Worm (Caenorhabditis elegans): ENCODE results near the gene F53F8.4.

The F53F8.4 gene

DNA sequence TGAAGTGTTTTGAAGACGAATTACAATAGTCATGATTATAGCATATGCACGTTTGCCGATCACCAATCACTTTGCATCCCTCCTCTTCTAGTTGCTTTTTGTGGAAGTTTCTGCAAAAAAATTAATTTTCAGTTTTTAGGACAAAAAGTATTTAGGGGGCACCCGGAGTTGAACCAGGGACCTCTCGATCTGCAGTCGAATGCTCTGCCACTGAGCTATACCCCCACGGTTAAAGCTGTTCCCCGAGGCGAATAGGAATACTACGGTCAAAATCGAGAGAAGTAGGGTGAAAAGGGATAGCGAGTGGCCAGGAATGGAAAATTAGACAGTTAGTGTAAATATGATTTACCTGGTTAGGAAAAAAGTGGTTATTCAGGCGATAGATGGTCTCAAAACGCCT, 2.5 kb upstream of the F53F8.4 start (continued):
- TF ChIP-seq F49E8.2 (tag; optimal IDR thresholded peaks at IDR 0.05; ENCODE audit: insufficient read depth): peak; percentile 7
- TF ChIP-seq zim-3 (tag; optimal IDR thresholded peaks at IDR 0.05): peak; percentile 87
- TF ChIP-seq F55B11.4 (tag; optimal IDR thresholded peaks at IDR 0.05; ENCODE audit: borderline replicate concordance, insufficient read depth): no peak
- TF ChIP-seq ztf-25 (GFP tag; IDR thresholded peaks at IDR 0.05): peak; percentile 68; the same call in 1 of the 2 replicates
- peak; percentile 52 for TF ChIP-seq chd-7 (tag; optimal IDR thresholded peaks at IDR 0.05)
- 0 out of 2 replicates have a peak, but pooled peaks have one; percentile 40 for TF ChIP-seq madf-3 (GFP tag; IDR thresholded peaks at IDR 0.05)
- TF ChIP-seq Y53G8AR.9 (GFP tag; conservative IDR thresholded peaks at IDR 0.05): peak; percentile 75; the same call in 1 of the 2 replicates
- peak; percentile 47 for TF ChIP-seq attf-5 (GFP tag; optimal IDR thresholded peaks at IDR 0.05)
- TF ChIP-seq ceh-27 (GFP tag; optimal IDR thresholded peaks at IDR 0.05): peak; percentile 59
- TF ChIP-seq lsy-27 (tag; optimal IDR thresholded peaks at IDR 0.05; ENCODE audit: borderline replicate concordance, insufficient read depth): no peak
- peak; percentile 62 for TF ChIP-seq F52B5.7 (tag; optimal IDR thresholded peaks at IDR 0.05)
- TF ChIP-seq lsl-1 (GFP tag; optimal IDR thresholded peaks at IDR 0.05): peak; percentile 32
- TF ChIP-seq hrde-1 (tag; optimal IDR thresholded peaks at IDR 0.05; ENCODE audit: borderline replicate concordance): peak; percentile 38
- peak; percentile 41; the same call in 1 of the 2 replicates for TF ChIP-seq egrh-3 (GFP tag; IDR thresholded peaks at IDR 0.05)
- TF ChIP-seq ztf-18 (tag; optimal IDR thresholded peaks at IDR 0.05): peak; percentile 67
- TF ChIP-seq rcor-1 (GFP tag; IDR thresholded peaks at IDR 0.05): peak; percentile 69; the same call in 1 of the 2 replicates
- TF ChIP-seq hsf-1 (GFP tag; IDR thresholded peaks at IDR 0.05): 0 out of 2 replicates have a peak, but pooled peaks have one; percentile 25
- TF ChIP-seq lag-1 (GFP tag; IDR thresholded peaks at IDR 0.05): no peak
- 0 out of 2 replicates have a peak, but pooled peaks have one; percentile 27 for TF ChIP-seq sea-2 (GFP tag; IDR thresholded peaks at IDR 0.05)
- TF ChIP-seq attf-3 (GFP tag; conservative IDR thresholded peaks at IDR 0.05): peak; percentile 46; the same call in 1 of the 2 replicates
- TF ChIP-seq pbrm-1 (GFP tag; IDR thresholded peaks at IDR 0.05): peak; percentile 68
- TF ChIP-seq mes-4 (tag; optimal IDR thresholded peaks at IDR 0.05): no peak
- TF ChIP-seq lin-26 (GFP tag; IDR thresholded peaks at IDR 0.05): peak; percentile 95
- peak; percentile 55 for TF ChIP-seq mxl-1 (tag; optimal IDR thresholded peaks at IDR 0.05)
- TF ChIP-seq ceh-58 (GFP tag; IDR thresholded peaks at IDR 0.05): 0 out of 2 replicates have a peak, but pooled peaks have one; percentile 83
- TF ChIP-seq rec-8 (tag; optimal IDR thresholded peaks at IDR 0.05): peak; percentile 34 to 73
- peak; percentile 22 for TF ChIP-seq gei-17 (GFP tag; optimal IDR thresholded peaks at IDR 0.05)
- TF ChIP-seq ceh-91 (GFP tag; IDR thresholded peaks at IDR 0.05): no peak
- peak; percentile 22 for TF ChIP-seq snpc-4 (GFP tag; optimal IDR thresholded peaks at IDR 0.05)
- peak in 3 of 4 experiments; percentile 13 to 73 (median 71) for TF ChIP-seq snpc-4 (tag; optimal IDR thresholded peaks at IDR 0.05)
- TF ChIP-seq hlh-26 (GFP tag; conservative IDR thresholded peaks at IDR 0.05): no peak
- TF ChIP-seq F37B4.10 (GFP tag; IDR thresholded peaks at IDR 0.05): no peak
- TF ChIP-seq mcd-1 (GFP tag; IDR thresholded peaks at IDR 0.05): peak; percentile 53
- TF ChIP-seq hmg-20 (GFP tag; IDR thresholded peaks at IDR 0.05): peak; percentile 19; the same call in 1 of the 2 replicates
- no peak for TF ChIP-seq efl-1 (GFP tag; optimal IDR thresholded peaks at IDR 0.05)
- TF ChIP-seq Y79H2A.3 (GFP tag; conservative IDR thresholded peaks at IDR 0.05): no peak
- no peak for TF ChIP-seq ztf-6 (GFP tag; IDR thresholded peaks at IDR 0.05)
- TF ChIP-seq ztf-26 (tag; optimal IDR thresholded peaks at IDR 0.05): peak; percentile 36
- TF ChIP-seq snpc-3.4 (tag; optimal IDR thresholded peaks at IDR 0.05): peak; percentile 44
- peak in 1 of 2 experiments; percentile 52 for TF ChIP-seq let-607 (tag; optimal IDR thresholded peaks at IDR 0.05)
- TF ChIP-seq snpc-1.1 (tag; optimal IDR thresholded peaks at IDR 0.05; ENCODE audit: insufficient read depth): peak; percentile 50
- 0 out of 2 replicates have a peak, but pooled peaks have one; percentile 18 for TF ChIP-seq attf-6 (GFP tag; IDR thresholded peaks at IDR 0.05)
- no peak for TF ChIP-seq C17E4.6 (GFP tag; IDR thresholded peaks at IDR 0.05)
- TF ChIP-seq Y53F4B.3 (GFP tag; IDR thresholded peaks at IDR 0.05): no peak
- peak; percentile 74 for TF ChIP-seq nhr-90 (tag; optimal IDR thresholded peaks at IDR 0.05)
- TF ChIP-seq snpc-1.3 (tag; optimal IDR thresholded peaks at IDR 0.05; ENCODE audit: insufficient read depth): peak; percentile 46
